Fruit fly (Drosophila melanogaster): ENCODE measurements around the gene emb.

Gene emb

DNA sequence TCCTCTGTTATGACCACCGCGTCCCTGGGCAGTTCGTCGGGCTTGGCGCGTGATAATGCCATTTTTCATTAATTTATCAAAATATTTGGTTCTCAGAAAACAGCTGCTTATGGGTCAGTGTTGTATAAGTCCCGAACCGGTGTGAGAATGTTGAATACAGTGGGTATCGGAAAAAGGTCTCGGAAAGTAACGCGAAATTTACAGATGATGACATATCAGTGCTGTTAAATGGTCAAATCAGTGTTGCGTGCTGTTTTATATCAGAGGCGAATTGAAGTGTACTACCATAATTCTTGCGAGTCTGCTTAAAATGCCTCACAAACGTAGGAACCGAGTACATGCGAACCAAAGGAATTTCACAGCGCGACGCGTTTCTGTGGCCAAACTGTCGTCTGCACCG lies 20.7 kb upstream of the emb start, which contains the start of the genes CG13392 and Rcd4 (continued):
- peak; percentile 44 for TF ChIP-seq CG12744 (GFP tag; optimal IDR thresholded peaks at IDR 0.05)
- peak; percentile 77 for TF ChIP-seq Myb (GFP tag; optimal IDR thresholded peaks at IDR 0.05)
- TF ChIP-seq CG12769 (tag; optimal IDR thresholded peaks at IDR 0.05): peak; percentile 72
- peak; percentile 31; the same call in 1 of the 3 replicates for TF ChIP-seq CG7963 (GFP tag; IDR thresholded peaks at IDR 0.05; ENCODE audit: partially characterized antibody)
- TF ChIP-seq GATAe (GFP tag; conservative IDR thresholded peaks at IDR 0.05): no peak
- 0 out of 2 replicates have a peak, but pooled peaks have one; percentile 29 for TF ChIP-seq ara (GFP tag; IDR thresholded peaks at IDR 0.05)
- TF ChIP-seq CG6254 (GFP tag; optimal IDR thresholded peaks at IDR 0.05): peak; percentile 24
- peak; percentile 26 for TF ChIP-seq Deaf1 (tag; optimal IDR thresholded peaks at IDR 0.05)
- peak; percentile 55 for TF ChIP-seq CoRest (tag; optimal IDR thresholded peaks at IDR 0.05)
- peak; percentile 35 for TF ChIP-seq Lhr (GFP tag; optimal IDR thresholded peaks at IDR 0.05)
- peak; percentile 35; the same call in 1 of the 3 replicates for TF ChIP-seq HLH4C (GFP tag; IDR thresholded peaks at IDR 0.05; ENCODE audit: partially characterized antibody)
- TF ChIP-seq sug (tag; optimal IDR thresholded peaks at IDR 0.05): peak; percentile 52
- peak; percentile 17 for TF ChIP-seq Nf-YC (tag; optimal IDR thresholded peaks at IDR 0.05)
- TF ChIP-seq jumu (GFP tag; optimal IDR thresholded peaks at IDR 0.05): peak; percentile 73
- TF ChIP-seq CG4360 (GFP tag; IDR thresholded peaks at IDR 0.05): no peak
- TF ChIP-seq CG10462 (GFP tag; optimal IDR thresholded peaks at IDR 0.05): no peak
- peak; percentile 85 for TF ChIP-seq CG1603 (tag; optimal IDR thresholded peaks at IDR 0.05)
- peak; percentile 71 for TF ChIP-seq ken (GFP tag; IDR thresholded peaks at IDR 0.05)
- peak; percentile 82 for TF ChIP-seq zfh2 (GFP tag; optimal IDR thresholded peaks at IDR 0.05)
- TF ChIP-seq NK7.1 (GFP tag; optimal IDR thresholded peaks at IDR 0.05): peak; percentile 23
- no peak for TF ChIP-seq CG15696 (tag; optimal IDR thresholded peaks at IDR 0.05)
- TF ChIP-seq Med (GFP tag): peak; percentile 97
- peak; percentile 51; the same call in 1 of the 2 replicates for TF ChIP-seq wdn (GFP tag; IDR thresholded peaks at IDR 0.05)
- peak; percentile 33 for TF ChIP-seq CG9797 (GFP tag; optimal IDR thresholded peaks at IDR 0.05)
- TF ChIP-seq chinmo (GFP tag; IDR thresholded peaks at IDR 0.05; ENCODE audit: partially characterized antibody): 0 out of 4 replicates have a peak, but pooled peaks have one; percentile 56
- peak; percentile 25 for TF ChIP-seq CG7928 (GFP tag; optimal IDR thresholded peaks at IDR 0.05)
- TF ChIP-seq CG10979 (tag; optimal IDR thresholded peaks at IDR 0.05): peak; percentile 39
- peak; percentile 10 for TF ChIP-seq slou (GFP tag; optimal IDR thresholded peaks at IDR 0.05)
- peak; percentile 75 for TF ChIP-seq Fer1 (GFP tag; optimal IDR thresholded peaks at IDR 0.05)
- TF ChIP-seq Nf-YA (GFP tag; IDR thresholded peaks at IDR 0.05): no peak
- TF ChIP-seq zf30C (GFP tag; optimal IDR thresholded peaks at IDR 0.05): peak; percentile 36
- TF ChIP-seq CG17802 (tag; optimal IDR thresholded peaks at IDR 0.05): peak; percentile 23
- TF ChIP-seq CG31441 (GFP tag; IDR thresholded peaks at IDR 0.05): no peak
- TF ChIP-seq pros (GFP tag; optimal IDR thresholded peaks at IDR 0.05): no peak
- TF ChIP-seq CG2678 (tag; optimal IDR thresholded peaks at IDR 0.05): peak; percentile 44
- no peak for TF ChIP-seq Spps (tag; optimal IDR thresholded peaks at IDR 0.05)
- peak; percentile 14 for TF ChIP-seq CG15601 (tag; optimal IDR thresholded peaks at IDR 0.05)
- TF ChIP-seq CG7372 (GFP tag; IDR thresholded peaks at IDR 0.05): 0 out of 2 replicates have a peak, but pooled peaks have one; percentile 12
- peak; percentile 72 for TF ChIP-seq Bgb (GFP tag; IDR thresholded peaks at IDR 0.05; ENCODE audit: partially characterized antibody)
- peak; percentile 41 for TF ChIP-seq scrt (GFP tag; optimal IDR thresholded peaks at IDR 0.05)
- peak; percentile 57 for TF ChIP-seq Dref (GFP tag; IDR thresholded peaks at IDR 0.05)
- peak; percentile 78 for TF ChIP-seq MESR4 (GFP tag; optimal IDR thresholded peaks at IDR 0.05)
- TF ChIP-seq sim (GFP tag; IDR thresholded peaks at IDR 0.05): no peak
- peak; percentile 1 for TF ChIP-seq CG6654 (GFP tag; optimal IDR thresholded peaks at IDR 0.05)
- no peak for TF ChIP-seq pfk (GFP tag; optimal IDR thresholded peaks at IDR 0.05)
- TF ChIP-seq NfI (GFP tag; optimal IDR thresholded peaks at IDR 0.05): peak; percentile 72
- no peak for TF ChIP-seq Tbp (GFP tag; optimal IDR thresholded peaks at IDR 0.05)
- TF ChIP-seq h (optimal IDR thresholded peaks at IDR 0.05): no peak
- TF ChIP-seq Opbp (GFP tag; IDR thresholded peaks at IDR 0.05; ENCODE audit: partially characterized antibody): peak; percentile 77; the same call in 2 of the 3 replicates
- peak; percentile 71 for TF ChIP-seq Mad (GFP tag; optimal IDR thresholded peaks at IDR 0.05)
